Worm (Caenorhabditis elegans) whole organism, L4/young adult: Measurements from ENCODE around the gene lin-15A.

Source experiments
- dao-5 ChIP-seq: sonication (generic microtip); optimal IDR thresholded peaks from 2 replicates; lab custom pipeline; 2016; ENCODE audit warnings: missing genotype, missing genetic modification characterization, moderate library complexity, missing compliant biosample characterization
- him-1 ChIP-seq: sonication (generic microtip); optimal IDR thresholded peaks from 2 replicates; lab custom pipeline; 2016; ENCODE audit warnings: missing genotype, missing genetic modification reagents, missing genetic modification characterization, missing compliant biosample characterization

ce11 chrX:15742310-15742709 lies 10.5 kb downstream of the lin-15A start, which contains the start of gene nhr-255:
- TF ChIP-seq dao-5 (tag; lab: Kevin White, UChicago) = no peak
- no peak for TF ChIP-seq him-1 (tag; lab: Kevin White, UChicago)
